Fruit fly (Drosophila melanogaster) whole organism, embryonic: ENCODE data around the gene Mst98Cb.

Experiments used
- Abd-B ChIP-seq: fragments of 200-800 bp; sonication (Bioruptor generic); optimal IDR thresholded peaks from 2 replicates; lab custom pipeline; 2018; ENCODE audit warnings: missing biosample characterization, mild to moderate bottlenecking, missing genetic modification characterization, moderate library complexity
- Awh ChIP-seq: fragments of 200-800 bp; sonication (Bioruptor generic); IDR thresholded peaks from 2 replicates; pipeline ENCODE4, ENCODE4 v1.3.6; 2022; ENCODE audit warnings: missing biosample characterization, missing genetic modification characterization
- CG10209 ChIP-seq: fragments of 200-800 bp; sonication (Bioruptor generic); optimal IDR thresholded peaks from 3 replicates; lab custom pipeline; 2017; ENCODE audit warnings: missing biosample characterization, mild to moderate bottlenecking, missing genetic modification characterization, missing genetic modification reagents
- CG11398 ChIP-seq: fragments of 200-800 bp; sonication (Bioruptor generic); optimal IDR thresholded peaks from 2 replicates; lab custom pipeline; 2016; ENCODE audit warnings: missing biosample characterization, missing genetic modification characterization
- CG11696 ChIP-seq: fragments of 200-800 bp; sonication (Bioruptor generic); IDR thresholded peaks from 2 replicates; pipeline ENCODE4 v1.3.6; 2022; ENCODE audit warnings: missing biosample characterization, missing genetic modification characterization
- CG12219 ChIP-seq: fragments of 200-800 bp; sonication (Bioruptor generic); optimal IDR thresholded peaks from 3 replicates; lab custom pipeline; 2018; ENCODE audit warnings: missing biosample characterization, mild to moderate bottlenecking, missing genetic modification characterization
- CG15601 ChIP-seq: fragments of 200-800 bp; sonication (Bioruptor generic); optimal IDR thresholded peaks from 3 replicates; lab custom pipeline; 2019; ENCODE audit warnings: missing biosample characterization, mild to moderate bottlenecking, missing genetic modification characterization, moderate library complexity
- CG18011 ChIP-seq: fragments of 200-800 bp; sonication (Bioruptor generic); optimal IDR thresholded peaks from 2 replicates; lab custom pipeline; 2017; ENCODE audit warnings: missing biosample characterization, missing genetic modification characterization, mild to moderate bottlenecking, moderate library complexity, missing genotype
- CG18476 ChIP-seq: fragments of 200-800 bp; sonication (Bioruptor generic); optimal IDR thresholded peaks from 2 replicates; lab custom pipeline; 2016; ENCODE audit warnings: missing biosample characterization, mild to moderate bottlenecking, missing genetic modification characterization
- CG31441 ChIP-seq: fragments of 200-800 bp; sonication (Bioruptor generic); IDR thresholded peaks from 2 replicates; pipeline ENCODE4 v1.3.6; 2022; ENCODE audit warnings: missing biosample characterization, missing genetic modification characterization
- CG3163 ChIP-seq: fragments of 200-800 bp; sonication (Bioruptor generic); optimal IDR thresholded peaks from 3 replicates; lab custom pipeline; 2016; ENCODE audit warnings: missing biosample characterization, missing genetic modification characterization
- CG3281 ChIP-seq: fragments of 200-800 bp; sonication (Bioruptor generic); optimal IDR thresholded peaks from 3 replicates; lab custom pipeline; 2017; ENCODE audit warnings: missing biosample characterization, mild to moderate bottlenecking, missing genetic modification characterization
- CG42726 ChIP-seq: fragments of 200-800 bp; sonication (Bioruptor generic); IDR thresholded peaks from 2 replicates; pipeline ENCODE4 v1.3.6; 2022; ENCODE audit warnings: missing biosample characterization, missing genetic modification characterization; ENCODE audit not compliant: partially characterized antibody
- CG4404 ChIP-seq: fragments of 200-800 bp; sonication (Bioruptor generic); IDR thresholded peaks from 2 replicates; pipeline ENCODE4 v1.3.6; 2022; ENCODE audit warnings: missing biosample characterization, missing genetic modification characterization
- CG5245 ChIP-seq: fragments of 200-800 bp; sonication (Bioruptor generic); optimal IDR thresholded peaks from 3 replicates; lab custom pipeline; 2016; ENCODE audit warnings: missing biosample characterization, missing genetic modification characterization
- CG6791 ChIP-seq: fragments of 200-800 bp; sonication (Bioruptor generic); IDR thresholded peaks from 3 replicates; pipeline ENCODE4 v1.3.6; 2022; ENCODE audit warnings: missing biosample characterization, missing genetic modification characterization; ENCODE audit not compliant: partially characterized antibody
- CG8765 ChIP-seq: fragments of 200-800 bp; sonication (Bioruptor generic); IDR thresholded peaks from 2 replicates; pipeline ENCODE4 v1.3.6; 2022; ENCODE audit warnings: missing biosample characterization, missing genetic modification characterization
- CG9609 ChIP-seq: fragments of 200-800 bp; sonication (Bioruptor generic); optimal IDR thresholded peaks from 3 replicates; lab custom pipeline; 2016; ENCODE audit warnings: missing biosample characterization, missing genetic modification characterization
- Dek ChIP-seq: fragments of 200-800 bp; sonication (Bioruptor generic); optimal IDR thresholded peaks from 3 replicates; lab custom pipeline; 2019; ENCODE audit warnings: missing biosample characterization, mild to moderate bottlenecking, missing genetic modification characterization, moderate library complexity
- Doc3 ChIP-seq: fragments of 200-800 bp; sonication (Bioruptor generic); IDR thresholded peaks from 3 replicates; pipeline ENCODE4 v1.3.6; 2022; ENCODE audit warnings: missing biosample characterization, missing genetic modification characterization; ENCODE audit not compliant: partially characterized antibody
- Ets65A ChIP-seq: fragments of 200-800 bp; sonication (Bioruptor generic); peaks from one replicate; lab custom pipeline; 2016; ENCODE audit warnings: missing biosample characterization, missing genetic modification characterization
- Ets97D ChIP-seq: fragments of 200-800 bp; sonication (Bioruptor generic); optimal IDR thresholded peaks from 3 replicates; lab custom pipeline; 2016; ENCODE audit warnings: missing biosample characterization, missing genetic modification characterization
- Fer2 ChIP-seq: fragments of 200-800 bp; sonication (Bioruptor generic); optimal IDR thresholded peaks from 2 replicates; lab custom pipeline; 2018; ENCODE audit warnings: missing biosample characterization, mild to moderate bottlenecking, missing genetic modification characterization, moderate library complexity
- Gug ChIP-seq: fragments of 200-800 bp; sonication (Bioruptor generic); IDR thresholded peaks from 4 replicates; pipeline ENCODE4 v1.3.6; 2022; ENCODE audit warnings: missing biosample characterization, missing genetic modification characterization
- H2.0 ChIP-seq: fragments of 200-800 bp; sonication (Bioruptor generic); IDR thresholded peaks from 2 replicates; pipeline ENCODE4 v1.3.6; 2022; ENCODE audit warnings: missing biosample characterization, missing genetic modification characterization
- MESR4 ChIP-seq: fragments of 200-800 bp; sonication (Bioruptor generic); optimal IDR thresholded peaks from 2 replicates; lab custom pipeline; 2018; ENCODE audit warnings: missing biosample characterization, mild to moderate bottlenecking, missing genetic modification characterization, moderate library complexity
- MTF-1 ChIP-seq: fragments of 200-800 bp; sonication (Bioruptor generic); optimal IDR thresholded peaks from 2 replicates; lab custom pipeline; 2018; ENCODE audit warnings: missing biosample characterization, mild to moderate bottlenecking, missing genetic modification characterization, borderline replicate concordance
- NFAT ChIP-seq: fragments of 200-800 bp; sonication (Bioruptor generic); IDR thresholded peaks from 2 replicates; pipeline ENCODE4 v1.3.6; 2022; ENCODE audit warnings: missing biosample characterization, missing genetic modification characterization
- NK7.1 ChIP-seq: fragments of 200-800 bp; sonication (Bioruptor generic); optimal IDR thresholded peaks from 3 replicates; lab custom pipeline; 2016; ENCODE audit warnings: missing biosample characterization, missing genetic modification characterization
- Sry-β ChIP-seq: fragments of 200-800 bp; sonication (Bioruptor generic); optimal IDR thresholded peaks from 2 replicates; lab custom pipeline; 2018; ENCODE audit warnings: missing biosample characterization, mild to moderate bottlenecking, missing genetic modification characterization, moderate library complexity
- abd-A ChIP-seq: fragments of 200-800 bp; sonication (Bioruptor generic); optimal IDR thresholded peaks from 3 replicates; lab custom pipeline; 2019; ENCODE audit warnings: missing biosample characterization, mild to moderate bottlenecking, missing genetic modification characterization, moderate library complexity
- cas ChIP-seq: fragments of 200-800 bp; sonication (Bioruptor generic); IDR thresholded peaks from 2 replicates; pipeline ENCODE4 v1.3.6; 2022; ENCODE audit warnings: missing biosample characterization, missing genetic modification characterization
- croc ChIP-seq: fragments of 200-800 bp; sonication (Bioruptor generic); conservative IDR thresholded peaks from 3 replicates; pipeline ENCODE4 v1.3.6; 2022; ENCODE audit warnings: missing biosample characterization, missing genetic modification characterization
- dan ChIP-seq: fragments of 200-800 bp; sonication (Bioruptor generic); IDR thresholded peaks from 2 replicates; pipeline ENCODE4 v1.3.6; 2022; ENCODE audit warnings: missing biosample characterization, missing genetic modification characterization
- dmrt11E ChIP-seq: fragments of 200-800 bp; sonication (Bioruptor generic); optimal IDR thresholded peaks from 3 replicates; lab custom pipeline; 2018; ENCODE audit warnings: missing biosample characterization, mild to moderate bottlenecking, missing genetic modification characterization, moderate library complexity
- en ChIP-seq: fragments of 200-800 bp; sonication (Bioruptor generic); optimal IDR thresholded peaks from 2 replicates; lab custom pipeline; 2016; ENCODE audit warnings: missing biosample characterization, missing genetic modification characterization
- eve ChIP-seq, 2 experiments: fragments of >200 bp; optimal IDR thresholded peaks; 2 replicates each; lab custom pipeline; 2017; ENCODE audit warnings: missing biosample characterization in 2 of 2, missing genetic modification characterization in 2 of 2
- gem ChIP-seq: fragments of 200-800 bp; sonication (Bioruptor generic); optimal IDR thresholded peaks from 2 replicates; lab custom pipeline; 2019; ENCODE audit warnings: missing biosample characterization, mild to moderate bottlenecking, missing genetic modification characterization, moderate library complexity
- grn ChIP-seq: fragments of 200-800 bp; sonication (Bioruptor generic); optimal IDR thresholded peaks from 3 replicates; lab custom pipeline; 2017; ENCODE audit warnings: missing biosample characterization, missing genetic modification characterization
- hbn ChIP-seq: fragments of 200-800 bp; sonication (Bioruptor generic); IDR thresholded peaks from 2 replicates; pipeline ENCODE4 v1.3.6; 2022; ENCODE audit warnings: missing biosample characterization, missing genetic modification characterization; ENCODE audit not compliant: partially characterized antibody
- hkb ChIP-seq, 2 experiments: fragments of 200-800 bp in 1 of 2; fragments of >200 bp in 1 of 2; sonication (Bioruptor generic) in 1 of 2; IDR thresholded peaks in 1 of 2; optimal IDR thresholded peaks in 1 of 2; 2 replicates each; pipeline versions ENCODE4 v1.3.6 to Lab custom; 2017 to 2022; ENCODE audit warnings: missing biosample characterization in 1 of 2, missing genetic modification characterization in 1 of 2
- ind ChIP-seq: fragments of 200-800 bp; sonication (Bioruptor generic); optimal IDR thresholded peaks from 3 replicates; lab custom pipeline; 2016; ENCODE audit warnings: missing biosample characterization, missing genetic modification characterization
- jing ChIP-seq: fragments of 200-800 bp; sonication (Bioruptor generic); optimal IDR thresholded peaks from 2 replicates; lab custom pipeline; 2018; ENCODE audit warnings: missing biosample characterization, mild to moderate bottlenecking, missing genetic modification characterization
- pho ChIP-seq: fragments of 200-800 bp; sonication (Bioruptor generic); optimal IDR thresholded peaks from 2 replicates; lab custom pipeline; 2016; ENCODE audit warnings: missing biosample characterization, missing genetic modification characterization
- ro ChIP-seq: fragments of 200-800 bp; sonication (Bioruptor generic); IDR thresholded peaks from 2 replicates; pipeline ENCODE4 v1.3.6; 2022; ENCODE audit warnings: missing biosample characterization, missing genetic modification characterization
- scrt ChIP-seq: fragments of 200-800 bp; sonication (Bioruptor generic); optimal IDR thresholded peaks from 2 replicates; lab custom pipeline; 2018; ENCODE audit warnings: missing biosample characterization, mild to moderate bottlenecking, missing genetic modification characterization, moderate library complexity
- zen2 ChIP-seq: fragments of 200-800 bp; sonication (Bioruptor generic); IDR thresholded peaks from 3 replicates; pipeline ENCODE4 v1.3.6; 2022; ENCODE audit warnings: missing biosample characterization, missing genetic modification characterization; ENCODE audit not compliant: partially characterized antibody

The Mst98Cb gene

dm6 chr3R:28339654-28340605 lies 47.3 kb downstream of the Mst98Cb start, which contains the start of the genes Gfat2 and Moca-cyp (continued):
- peak; percentile 49 for TF ChIP-seq CG18476 (GFP tag; lab: Kevin White, UChicago)
- TF ChIP-seq ind, result peak; percentile 65
- TF ChIP-seq Sry-β (GFP tag; lab: Kevin White, UChicago), result no peak
- peak; percentile 67 for TF ChIP-seq MESR4
- TF ChIP-seq CG8765 (GFP tag; lab: Robert Waterston, UW), result no peak
- no peak for TF ChIP-seq CG9609 (GFP tag; lab: Kevin White, UChicago)
- peak; percentile 17 for TF ChIP-seq pho (GFP tag; lab: Kevin White, UChicago)
- peak; percentile 39 for TF ChIP-seq Dek (tag; lab: Kevin White, UChicago)
- no peak for TF ChIP-seq eve (GFP tag; optimal IDR thresholded peaks at IDR 0.05; lab: Kevin White, UChicago)
- TF ChIP-seq Doc3 (GFP tag; lab: Robert Waterston, UW), result peak; percentile 51; the same call in 2 of the 3 replicates
- TF ChIP-seq CG12219, result peak; percentile 36
- TF ChIP-seq CG3163 (GFP tag; lab: Kevin White, UChicago), result no peak
- peak; percentile 78 for TF ChIP-seq gem
- peak; percentile 83 for TF ChIP-seq NFAT
- no peak for TF ChIP-seq CG11696 (GFP tag; lab: Robert Waterston, UW)
- TF ChIP-seq jing (GFP tag; lab: Kevin White, UChicago), result peak; percentile 15
- TF ChIP-seq CG11398, result no peak
- TF ChIP-seq Ets65A (GFP tag; lab: Kevin White, UChicago), result peak; percentile 88
- 0 out of 2 replicates have a peak, but pooled peaks have one; percentile 56 for TF ChIP-seq CG42726
- no peak for TF ChIP-seq Ets97D (GFP tag; lab: Kevin White, UChicago)
- TF ChIP-seq abd-A, result peak; percentile 2
- TF ChIP-seq en (GFP tag; lab: Kevin White, UChicago), result no peak
- peak; percentile 32 for TF ChIP-seq hbn
- TF ChIP-seq CG4404 (GFP tag; lab: Robert Waterston, UW), result peak; percentile 40; the same call in 1 of the 2 replicates
- peak; percentile 70; the same call in 1 of the 2 replicates for TF ChIP-seq CG31441
- TF ChIP-seq CG15601, result peak; percentile 33
- TF ChIP-seq CG10209 (GFP tag; lab: Kevin White, UChicago), result peak; percentile 73
- TF ChIP-seq MTF-1 (GFP tag; lab: Kevin White, UChicago), result peak; percentile 71
- TF ChIP-seq Gug (GFP tag; lab: Robert Waterston, UW), result peak; percentile 36; the same call in 1 of the 4 replicates
- no peak for TF ChIP-seq NK7.1 (GFP tag; lab: Kevin White, UChicago)
- TF ChIP-seq Abd-B (GFP tag; lab: Kevin White, UChicago), result peak; percentile 56
- TF ChIP-seq ro (GFP tag; lab: Robert Waterston, UW), result no peak
- TF ChIP-seq scrt (GFP tag; lab: Kevin White, UChicago), result peak; percentile 38
- peak; percentile 53 for TF ChIP-seq H2.0
- peak; percentile 61 for TF ChIP-seq CG3281 (GFP tag; lab: Kevin White, UChicago)
- peak; percentile 75 for TF ChIP-seq CG6791 (GFP tag; lab: Robert Waterston, UW)
- peak; percentile 65 for TF ChIP-seq Fer2
- TF ChIP-seq dmrt11E (tag; lab: Kevin White, UChicago), result peak; percentile 58
- TF ChIP-seq CG18011, result peak; percentile 35
- no peak for TF ChIP-seq Awh
- TF ChIP-seq croc (GFP tag; lab: Robert Waterston, UW), result peak; percentile 35; the same call in 1 of the 3 replicates
- TF ChIP-seq dan, result no peak
- no peak for TF ChIP-seq CG5245 (GFP tag; lab: Kevin White, UChicago)
- no peak for TF ChIP-seq hkb (optimal IDR thresholded peaks at IDR 0.05; lab: Kevin White, UChicago)
- peak; percentile 46 for TF ChIP-seq hkb (GFP tag; IDR thresholded peaks at IDR 0.05; lab: Robert Waterston, UW)
- TF ChIP-seq grn (GFP tag; lab: Kevin White, UChicago), result no peak
- TF ChIP-seq cas (GFP tag; lab: Robert Waterston, UW), result peak; percentile 43; the same call in 1 of the 2 replicates
- TF ChIP-seq zen2 (GFP tag; lab: Robert Waterston, UW), result no peak; the same call in 2 of the 3 replicates
